Worm (Caenorhabditis elegans) whole organism, L4 larva: ENCODE data around the gene F28H6.6.

Experiments used
- F37D6.2 ChIP-seq: sonication (generic microtip); optimal IDR thresholded peaks from 2 replicates; lab custom pipeline; 2016; ENCODE audit warnings: mild to moderate bottlenecking, missing genetic modification characterization, missing compliant biosample characterization
- T26A8.4 ChIP-seq: fragments of 200-800 bp; sonication (Bioruptor generic); IDR thresholded peaks from 2 replicates; pipeline ENCODE4 v1.3.6; 2022; ENCODE audit warnings: missing genetic modification characterization, missing compliant biosample characterization
- Y105C5A.15 ChIP-seq: fragments of 200-800 bp; sonication (Bioruptor generic); IDR thresholded peaks from 2 replicates; pipeline ENCODE4 v1.3.6; 2022; ENCODE audit warnings: missing genetic modification characterization, missing compliant biosample characterization
- Y48G9A.11 ChIP-seq: fragments of 200-800 bp; sonication (Bioruptor generic); IDR thresholded peaks from 2 replicates; pipeline ENCODE4 v1.3.6; 2022; ENCODE audit warnings: missing genetic modification reagents, missing genetic modification characterization, missing compliant biosample characterization
- aha-1 ChIP-seq: fragments of 150-350 bp; peaks from one replicate; lab custom pipeline; 2014; ENCODE audit warnings: missing biosample characterization, missing genetic modification characterization
- aly-2 ChIP-seq: sonication (generic microtip); optimal IDR thresholded peaks from 2 replicates; lab custom pipeline; 2018; ENCODE audit warnings: missing biosample characterization, missing genetic modification characterization
- arid-1 ChIP-seq: fragments of 200-800 bp; sonication (Bioruptor generic); conservative IDR thresholded peaks from 2 replicates; pipeline ENCODE4 v1.3.6; 2022; ENCODE audit warnings: missing genetic modification reagents, missing genetic modification characterization, missing compliant biosample characterization
- attf-4 ChIP-seq: sonication (generic microtip); optimal IDR thresholded peaks from 3 replicates; lab custom pipeline; 2017; ENCODE audit warnings: missing biosample characterization, missing genetic modification characterization
- ceh-28 ChIP-seq: fragments of 150-350 bp; optimal IDR thresholded peaks from 2 replicates; lab custom pipeline; 2014; ENCODE audit warnings: missing biosample characterization, missing genetic modification reagents, missing genetic modification characterization
- ceh-62 ChIP-seq: sonication (generic microtip); optimal IDR thresholded peaks from 2 replicates; lab custom pipeline; 2017; ENCODE audit warnings: missing biosample characterization, missing genetic modification characterization
- ces-1 ChIP-seq: fragments of 150-350 bp; sonication (generic microtip); optimal IDR thresholded peaks from 4 replicates; lab custom pipeline; 2014; ENCODE audit warnings: missing biosample characterization, missing genetic modification reagents, missing genetic modification characterization
- ctbp-1 ChIP-seq: fragments of 200-800 bp; sonication (Bioruptor generic); IDR thresholded peaks from 2 replicates; pipeline ENCODE4 v1.3.6; 2022; ENCODE audit warnings: missing genetic modification reagents, missing genetic modification characterization, missing compliant biosample characterization
- daf-12 ChIP-seq: fragments of 150-350 bp; optimal IDR thresholded peaks from 2 replicates; lab custom pipeline; 2014; ENCODE audit warnings: missing biosample characterization, missing genetic modification reagents, missing genetic modification characterization
- daf-19 ChIP-seq: fragments of 200-800 bp; sonication (Bioruptor generic); conservative IDR thresholded peaks from 2 replicates; pipeline ENCODE4 v1.3.6; 2022; ENCODE audit warnings: missing genetic modification characterization, missing compliant biosample characterization
- duxl-1 ChIP-seq: sonication (generic microtip); optimal IDR thresholded peaks from 2 replicates; lab custom pipeline; 2016; ENCODE audit warnings: mild to moderate bottlenecking, missing genetic modification characterization, moderate library complexity, missing compliant biosample characterization; ENCODE audit not compliant: poor library complexity
- hif-1 ChIP-seq, 2 experiments: sonication (generic microtip); optimal IDR thresholded peaks; 2 replicates each; lab custom pipeline; 2016 to 2017; ENCODE audit warnings: missing compliant biosample characterization in 2 of 2, missing genetic modification characterization in 2 of 2, missing genetic modification reagents in 2 of 2, missing genotype in 2 of 2, mild to moderate bottlenecking in 1 of 2
- hlh-30 ChIP-seq: sonication (generic microtip); optimal IDR thresholded peaks from 2 replicates; lab custom pipeline; 2017; ENCODE audit warnings: antibody characterized with exemption, mild to moderate bottlenecking, missing genetic modification characterization, missing compliant biosample characterization; ENCODE audit not compliant: insufficient read depth
- jun-1 ChIP-seq: fragments of 150-350 bp; optimal IDR thresholded peaks from 2 replicates; lab custom pipeline; 2014; ENCODE audit warnings: missing biosample characterization, missing genetic modification reagents, missing genetic modification characterization
- lin-1 ChIP-seq: fragments of 200-800 bp; sonication (Bioruptor generic); IDR thresholded peaks from 2 replicates; pipeline ENCODE4 v1.3.6; 2022; ENCODE audit warnings: missing genetic modification reagents, missing genetic modification characterization, missing compliant biosample characterization
- lin-13 ChIP-seq: fragments of 150-350 bp; optimal IDR thresholded peaks from 2 replicates; lab custom pipeline; 2014; ENCODE audit warnings: missing biosample characterization, missing genetic modification reagents, missing genetic modification characterization
- lin-29 ChIP-seq: fragments of 200-800 bp; sonication (Bioruptor generic); IDR thresholded peaks from 2 replicates; pipeline ENCODE4 v1.3.6; 2022; ENCODE audit warnings: missing genetic modification reagents, missing genetic modification characterization, missing compliant biosample characterization
- lin-39 ChIP-seq: fragments of 150-350 bp; optimal IDR thresholded peaks from 2 replicates; lab custom pipeline; 2014; ENCODE audit warnings: missing biosample characterization, missing genetic modification reagents, missing genetic modification characterization
- lir-3 ChIP-seq: sonication (generic microtip); optimal IDR thresholded peaks from 2 replicates; lab custom pipeline; 2016; ENCODE audit warnings: mild to moderate bottlenecking, missing genetic modification characterization, missing compliant biosample characterization
- mdt-29 ChIP-seq: fragments of 200-800 bp; sonication (Bioruptor generic); IDR thresholded peaks from 2 replicates; pipeline ENCODE4 v1.3.6; 2022; ENCODE audit warnings: missing genetic modification reagents, missing genetic modification characterization, missing compliant biosample characterization
- nhr-10 ChIP-seq: fragments of 150-350 bp; optimal IDR thresholded peaks from 2 replicates; lab custom pipeline; 2014; ENCODE audit warnings: missing biosample characterization, missing genetic modification characterization
- nhr-102 ChIP-seq: sonication (generic microtip); optimal IDR thresholded peaks from 2 replicates; lab custom pipeline; 2016; ENCODE audit warnings: mild to moderate bottlenecking, missing genetic modification characterization, moderate library complexity, missing compliant biosample characterization
- nhr-11 ChIP-seq: fragments of 150-350 bp; optimal IDR thresholded peaks from 2 replicates; lab custom pipeline; 2014; ENCODE audit warnings: missing biosample characterization, missing genetic modification characterization
- nhr-111 ChIP-seq: fragments of 200-800 bp; sonication (Bioruptor generic); optimal IDR thresholded peaks from 2 replicates; lab custom pipeline; 2018; ENCODE audit warnings: mild to moderate bottlenecking, missing genetic modification characterization, missing compliant biosample characterization
- nhr-28 ChIP-seq: fragments of 150-350 bp; optimal IDR thresholded peaks from 2 replicates; lab custom pipeline; 2014; ENCODE audit warnings: missing biosample characterization, missing genetic modification characterization
- nhr-6 ChIP-seq: fragments of 150-350 bp; optimal IDR thresholded peaks from 2 replicates; lab custom pipeline; 2014; ENCODE audit warnings: missing biosample characterization, missing genetic modification characterization
- nhr-76 ChIP-seq: fragments of 150-350 bp; optimal IDR thresholded peaks from 2 replicates; lab custom pipeline; 2014; ENCODE audit warnings: missing biosample characterization, missing genetic modification characterization
- pha-4 ChIP-seq, 2 experiments: fragments of 150-350 bp in 1 of 2; fragments of 200-800 bp in 1 of 2; sonication (Bioruptor generic) in 1 of 2; IDR thresholded peaks in 1 of 2; optimal IDR thresholded peaks in 1 of 2; 2 replicates each; pipeline versions ENCODE4 v1.3.6 to Lab custom; 2014 to 2022; ENCODE audit warnings: missing genetic modification characterization in 2 of 2, missing genetic modification reagents in 2 of 2, missing biosample characterization in 1 of 2, missing compliant biosample characterization in 1 of 2
- php-3 ChIP-seq: fragments of 200-800 bp; sonication (Bioruptor generic); IDR thresholded peaks from 2 replicates; pipeline ENCODE4 v1.3.6; 2022; ENCODE audit warnings: missing genetic modification reagents, missing genetic modification characterization, missing compliant biosample characterization
- saeg-2 ChIP-seq: fragments of 200-800 bp; sonication (Bioruptor generic); IDR thresholded peaks from 2 replicates; pipeline ENCODE4 v1.3.6; 2022; ENCODE audit warnings: missing genetic modification reagents, missing genetic modification characterization, missing compliant biosample characterization
- sdz-12 ChIP-seq: fragments of 200-800 bp; sonication (Bioruptor generic); optimal IDR thresholded peaks from 2 replicates; lab custom pipeline; 2018; ENCODE audit warnings: mild to moderate bottlenecking, missing genetic modification characterization, missing compliant biosample characterization
- snpc-1.2 ChIP-seq: fragments of 200-800 bp; sonication (Bioruptor generic); IDR thresholded peaks from 2 replicates; pipeline ENCODE4 v1.3.6; 2022; ENCODE audit warnings: missing genetic modification reagents, missing genetic modification characterization, missing compliant biosample characterization
- spr-1 ChIP-seq: sonication (generic microtip); optimal IDR thresholded peaks from 2 replicates; lab custom pipeline; 2016; ENCODE audit warnings: mild to moderate bottlenecking, missing genetic modification characterization, missing compliant biosample characterization
- tag-97 ChIP-seq: fragments of 200-800 bp; sonication (Bioruptor generic); IDR thresholded peaks from 2 replicates; pipeline ENCODE4 v1.3.6; 2022; ENCODE audit warnings: missing genetic modification characterization, missing compliant biosample characterization
- unc-130 ChIP-seq: sonication (generic microtip); optimal IDR thresholded peaks from 2 replicates; lab custom pipeline; 2016; ENCODE audit warnings: missing genetic modification reagents, missing genetic modification characterization, missing compliant biosample characterization
- unc-62 ChIP-seq, 3 experiments: fragments of 150-350 bp in 1 of 3; sonication (generic microtip); optimal IDR thresholded peaks in 2 of 3; peaks in 1 of 3; 1 replicate in 1 of 3; 2 replicates in 2 of 3; lab custom pipeline; 2014 to 2017; ENCODE audit warnings: missing biosample characterization in 3 of 3, missing genetic modification characterization in 3 of 3, missing genetic modification reagents in 3 of 3, missing genotype in 1 of 3
- vab-7 ChIP-seq: fragments of 200-800 bp; sonication (Bioruptor generic); IDR thresholded peaks from 2 replicates; pipeline ENCODE4 v1.3.6; 2022; ENCODE audit warnings: missing genetic modification reagents, missing genetic modification characterization, missing compliant biosample characterization
- zfp-2 ChIP-seq: sonication (generic microtip); optimal IDR thresholded peaks from 2 replicates; lab custom pipeline; 2016; ENCODE audit warnings: mild to moderate bottlenecking, missing genetic modification characterization, missing compliant biosample characterization
- zip-11 ChIP-seq: fragments of 200-800 bp; sonication (Bioruptor generic); IDR thresholded peaks from 2 replicates; pipeline ENCODE4 v1.3.6; 2022; ENCODE audit warnings: missing genetic modification characterization, missing compliant biosample characterization
- ztf-7 ChIP-seq: fragments of 150-350 bp; optimal IDR thresholded peaks from 2 replicates; lab custom pipeline; 2014; ENCODE audit warnings: missing biosample characterization, missing genetic modification characterization

The F28H6.6 gene

DNA sequence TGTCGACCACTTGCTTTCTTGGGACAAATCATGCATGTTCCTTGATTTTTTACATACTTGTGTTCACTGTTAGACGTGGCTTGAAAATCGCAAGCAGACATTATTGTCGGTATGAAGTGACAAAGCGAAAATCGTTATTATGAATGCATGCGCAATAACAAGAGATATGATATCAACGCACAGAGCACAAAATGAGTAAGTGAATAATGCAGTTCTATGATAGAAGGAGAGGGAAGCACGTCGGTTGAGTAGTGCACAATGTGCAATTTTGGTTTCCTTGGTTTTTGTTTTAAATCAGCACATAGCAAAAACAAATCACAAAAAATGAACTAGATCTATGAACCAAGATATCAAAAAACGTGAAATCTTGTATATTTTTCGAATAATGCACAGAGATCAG lies 12.3 kb downstream of the F28H6.6 start, which contains the start of gene nhr-281:
nhr-281 (minus strand) TSS at position 101 of the 400 bp plus-strand sequence.
- TF ChIP-seq unc-130 (GFP tag; lab: Kevin White, UChicago) (no peak), spr-1 (tag; lab: Kevin White, UChicago) (no peak), daf-12 (tag; lab: Kevin White, UChicago) (no peak), nhr-28 (tag; lab: Kevin White, UChicago) (no peak), ceh-28 (no peak), jun-1 (tag; lab: Kevin White, UChicago) (no peak), daf-19 (GFP tag; lab: Robert Waterston, UW) (no peak), tag-97 (GFP tag; lab: Robert Waterston, UW) (no peak), lir-3 (tag; lab: Kevin White, UChicago) (no peak), nhr-11 (tag; lab: Kevin White, UChicago) (no peak), nhr-76 (tag; lab: Kevin White, UChicago) (no peak), zip-11 (GFP tag; lab: Robert Waterston, UW) (no peak), ztf-7 (tag; lab: Kevin White, UChicago) (no peak), lin-29 (GFP tag; lab: Robert Waterston, UW) (no peak), saeg-2 (GFP tag; lab: Robert Waterston, UW) (no peak), vab-7 (GFP tag; lab: Robert Waterston, UW) (no peak)

DNA sequence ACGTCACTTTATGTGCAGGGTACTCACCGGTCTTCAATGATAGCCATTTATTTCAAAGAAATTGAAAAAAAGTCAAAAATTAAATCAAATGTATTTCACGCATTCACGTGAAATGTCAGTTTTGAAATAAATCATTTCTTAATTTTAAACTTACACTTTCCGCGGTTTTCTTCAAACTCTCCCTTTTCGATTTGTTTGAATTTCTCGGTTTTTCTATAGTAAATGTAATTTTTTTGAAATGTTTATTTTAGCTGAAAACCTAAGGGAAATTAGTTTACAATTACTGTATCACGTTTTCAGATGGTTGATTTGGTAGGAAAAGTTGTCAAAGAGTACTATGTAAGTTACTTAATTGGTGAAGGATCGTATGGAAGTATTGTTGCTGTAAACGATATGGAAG lies 17.4 kb downstream of the F28H6.6 start, which contains the start of gene F16B12.7:
F16B12.7 (plus strand) TSS at position 301 of the 400 bp plus-strand sequence.
- TF ChIP-seq unc-62 (GFP tag; optimal IDR thresholded peaks at IDR 0.05 in 1 of 2; lab: Kevin White, UChicago) (peak in 1 of 2 experiments; percentile 39), unc-62 (tag; optimal IDR thresholded peaks at IDR 0.05; lab: Kevin White, UChicago) (no peak), ces-1 (GFP tag; lab: Kevin White, UChicago) (no peak)

DNA sequence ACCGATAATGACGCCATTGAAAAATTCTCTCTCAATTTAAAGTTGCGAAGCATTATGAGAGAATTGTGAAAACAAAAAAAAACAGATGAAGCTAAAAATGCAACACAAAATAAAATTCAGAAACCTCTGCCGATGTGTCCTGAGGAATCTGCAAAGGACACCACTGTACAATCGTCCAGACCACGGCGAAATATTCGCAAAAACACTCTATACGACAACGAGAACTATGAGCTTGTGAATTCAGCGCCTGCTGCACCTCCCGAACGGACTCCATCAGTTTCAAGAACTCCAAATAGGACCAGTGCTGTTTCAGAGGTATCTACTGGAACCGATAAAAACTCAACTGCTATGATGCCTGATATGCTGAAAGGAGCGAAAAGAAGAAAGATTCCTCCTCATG lies 23.2 kb downstream of the F28H6.6 start:
- TF ChIP-seq ctbp-1 (GFP tag; lab: Robert Waterston, UW) (no peak), unc-62 (GFP tag; optimal IDR thresholded peaks at IDR 0.05 in 1 of 2; lab: Kevin White, UChicago) (peak in 1 of 2 experiments; percentile 95), unc-62 (tag; optimal IDR thresholded peaks at IDR 0.05; lab: Kevin White, UChicago) (no peak), lin-1 (GFP tag; lab: Robert Waterston, UW) (no peak), php-3 (GFP tag; lab: Robert Waterston, UW) (no peak)
- TF ChIP-seq, all 104 proteins: peak for 1

DNA sequence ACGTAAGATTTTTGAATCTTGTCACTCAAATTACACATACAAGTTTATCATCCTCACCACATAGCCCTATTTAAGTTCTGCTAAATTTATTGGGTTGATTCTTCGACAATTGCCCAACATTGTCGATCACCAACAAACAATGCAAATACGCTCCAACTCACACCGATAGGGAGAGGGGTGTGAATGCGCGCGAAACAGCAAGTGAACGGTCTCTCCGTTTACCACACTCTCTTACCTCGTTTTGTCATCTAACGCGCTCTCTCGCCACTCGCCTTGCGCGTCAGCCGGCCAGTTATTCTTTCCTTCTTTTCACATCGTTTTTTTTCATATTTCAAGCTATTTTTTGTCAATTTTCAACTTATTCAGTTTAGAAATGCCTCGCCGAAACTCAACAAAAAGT lies 23.7 kb downstream of the F28H6.6 start, which contains the start of gene F16B12.6:
F16B12.6 (plus strand) TSS at position 331 of the 400 bp plus-strand sequence.
- no peak for TF ChIP-seq mdt-29
- TF ChIP-seq arid-1 (GFP tag; lab: Robert Waterston, UW): no peak; the same call in 1 of the 2 replicates
- TF ChIP-seq hif-1 (tag; optimal IDR thresholded peaks at IDR 0.05; lab: Kevin White, UChicago): peak in 1 of 2 experiments; percentile 53
- TF ChIP-seq F37D6.2 (tag; lab: Kevin White, UChicago): peak; percentile 30
- TF ChIP-seq nhr-111 (GFP tag; lab: Kevin White, UChicago): no peak
- TF ChIP-seq zip-11 (GFP tag; lab: Robert Waterston, UW): no peak
- peak; percentile 47; the same call in 1 of the 2 replicates for TF ChIP-seq T26A8.4
- TF ChIP-seq nhr-6 (tag; lab: Kevin White, UChicago): peak; percentile 73
- TF ChIP-seq lin-13 (GFP tag; lab: Kevin White, UChicago): peak; percentile 80
- TF ChIP-seq nhr-10 (tag; lab: Kevin White, UChicago): no peak
- no peak for TF ChIP-seq sdz-12
- TF ChIP-seq Y48G9A.11 (GFP tag; lab: Robert Waterston, UW): no peak
- no peak for TF ChIP-seq duxl-1 (tag; lab: Kevin White, UChicago)
- no peak for TF ChIP-seq jun-1 (tag; lab: Kevin White, UChicago)
- TF ChIP-seq daf-12 (tag; lab: Kevin White, UChicago): no peak
- peak; percentile 95 for TF ChIP-seq aha-1
- TF ChIP-seq zfp-2: no peak
- no peak for TF ChIP-seq lin-39 (tag; lab: Kevin White, UChicago)
- TF ChIP-seq aly-2 (tag; lab: Kevin White, UChicago): no peak
- TF ChIP-seq snpc-1.2 (GFP tag; lab: Robert Waterston, UW): no peak
- no peak for TF ChIP-seq ceh-62
- no peak for TF ChIP-seq pha-4 (GFP tag; IDR thresholded peaks at IDR 0.05; lab: Robert Waterston, UW)
- no peak for TF ChIP-seq pha-4 (tag; optimal IDR thresholded peaks at IDR 0.05; lab: Kevin White, UChicago)
- TF ChIP-seq attf-4 (tag; lab: Kevin White, UChicago): no peak
- no peak for TF ChIP-seq nhr-102
- TF ChIP-seq ceh-28: no peak
- TF ChIP-seq daf-19 (GFP tag; lab: Robert Waterston, UW): no peak
- peak; percentile 84 for TF ChIP-seq hlh-30 (tag; lab: Kevin White, UChicago)
- no peak for TF ChIP-seq Y105C5A.15 (GFP tag; lab: Robert Waterston, UW)
- peak; percentile 51 for TF ChIP-seq nhr-28 (tag; lab: Kevin White, UChicago)
